Fruit fly (Drosophila melanogaster) whole organism, prepupa: ENCODE results near the gene EMC5.

Source experiments
- CG15336 ChIP-seq: fragments of 200-800 bp; sonication (Bioruptor generic); IDR thresholded peaks from 2 replicates; pipeline ENCODE4 v1.3.6; 2022; ENCODE audit warnings: missing biosample characterization, missing genetic modification characterization
- CG32006 ChIP-seq: fragments of 200-800 bp; sonication (Bioruptor generic); optimal IDR thresholded peaks from 3 replicates; lab custom pipeline; 2017; ENCODE audit warnings: missing biosample characterization, mild to moderate bottlenecking, missing genetic modification characterization
- CG3919 ChIP-seq: fragments of 200-800 bp; sonication (Bioruptor generic); optimal IDR thresholded peaks from 3 replicates; lab custom pipeline; 2016; ENCODE audit warnings: missing biosample characterization, missing genetic modification characterization
- CG6276 ChIP-seq: fragments of 200-800 bp; sonication (Bioruptor generic); optimal IDR thresholded peaks from 2 replicates; lab custom pipeline; 2017; ENCODE audit warnings: missing biosample characterization, mild to moderate bottlenecking, missing genetic modification characterization
- CG9139 ChIP-seq: fragments of 200-800 bp; sonication (Bioruptor generic); optimal IDR thresholded peaks from 3 replicates; lab custom pipeline; 2017; ENCODE audit warnings: missing biosample characterization, mild to moderate bottlenecking, missing genetic modification characterization
- Eip93F ChIP-seq: fragments of 200-800 bp; sonication (Bioruptor generic); optimal IDR thresholded peaks from 2 replicates; lab custom pipeline; 2016; ENCODE audit warnings: missing biosample characterization, mild to moderate bottlenecking, missing genetic modification characterization
- Gug ChIP-seq: fragments of 200-800 bp; sonication (Bioruptor generic); IDR thresholded peaks from 2 replicates; pipeline ENCODE4 v1.3.6; 2022; ENCODE audit warnings: missing biosample characterization, missing genetic modification characterization
- Smox ChIP-seq: fragments of 200-800 bp; sonication (Bioruptor generic); optimal IDR thresholded peaks from 3 replicates; lab custom pipeline; 2016; ENCODE audit warnings: missing biosample characterization, missing genetic modification characterization
- lz ChIP-seq: fragments of 200-800 bp; sonication (Bioruptor generic); optimal IDR thresholded peaks from 3 replicates; lab custom pipeline; 2016; ENCODE audit warnings: missing biosample characterization, missing genetic modification characterization

- peak; percentile 26 for TF ChIP-seq lz (GFP tag; lab: Kevin White, UChicago)
- peak; percentile 48 for TF ChIP-seq CG32006 (GFP tag; lab: Kevin White, UChicago)
- no peak for TF ChIP-seq CG15336 (GFP tag; lab: Robert Waterston, UW)
- no peak for TF ChIP-seq Eip93F
- no peak for TF ChIP-seq CG6276 (GFP tag; lab: Kevin White, UChicago)
- TF ChIP-seq CG9139 (GFP tag; lab: Kevin White, UChicago): no peak
- TF ChIP-seq Smox: no peak
- TF ChIP-seq Gug (GFP tag; lab: Robert Waterston, UW): no peak
- TF ChIP-seq CG3919: peak; percentile 50
Measured at dm6 chr2L:18987078-18987895, at the start of gene EMC5, which contains the start of gene Swip-1.
